Fruit fly (Drosophila melanogaster) whole organism, wandering third instar larva: Measurements from ENCODE around the gene Lint-O.

ENCODE experiments used
- Abd-B ChIP-seq: fragments of >200 bp; optimal IDR thresholded peaks from 2 replicates; lab custom pipeline; 2017; ENCODE audit warnings: missing biosample characterization, missing genetic modification characterization
- CrebA ChIP-seq: fragments of 200-800 bp; sonication (Bioruptor generic); optimal IDR thresholded peaks from 2 replicates; lab custom pipeline; 2016; ENCODE audit warnings: missing biosample characterization, mild to moderate bottlenecking, missing genetic modification characterization, borderline replicate concordance
- Dfd ChIP-seq: fragments of >200 bp; optimal IDR thresholded peaks from 2 replicates; lab custom pipeline; 2017; ENCODE audit warnings: missing biosample characterization, missing genetic modification characterization
- Jra ChIP-seq: sonication (Bioruptor generic); optimal IDR thresholded peaks from 2 replicates; lab custom pipeline; 2016; ENCODE audit warnings: missing biosample characterization, missing genetic modification characterization
- Myc ChIP-seq: fragments of >200 bp; optimal IDR thresholded peaks from 2 replicates; lab custom pipeline; 2017
- br ChIP-seq: fragments of 200-800 bp; sonication (Bioruptor generic); optimal IDR thresholded peaks from 2 replicates; lab custom pipeline; 2016; ENCODE audit warnings: missing biosample characterization, missing genetic modification characterization
- brk ChIP-seq: fragments of 200-800 bp; sonication (Bioruptor generic); optimal IDR thresholded peaks from 2 replicates; lab custom pipeline; 2016; ENCODE audit warnings: missing biosample characterization, mild to moderate bottlenecking, missing genetic modification characterization
- dmrt93B ChIP-seq: fragments of 200-800 bp; sonication (Bioruptor generic); optimal IDR thresholded peaks from 2 replicates; lab custom pipeline; 2018; ENCODE audit warnings: missing biosample characterization, mild to moderate bottlenecking, missing genetic modification characterization
- h ChIP-seq: fragments of 200-800 bp; sonication (Bioruptor generic); optimal IDR thresholded peaks from 3 replicates; lab custom pipeline; 2016; ENCODE audit warnings: missing biosample characterization, mild to moderate bottlenecking, missing genetic modification characterization
- pan ChIP-seq: fragments of >200 bp; optimal IDR thresholded peaks from 2 replicates; lab custom pipeline; 2017
- usp ChIP-seq: fragments of >200 bp; optimal IDR thresholded peaks from 2 replicates; lab custom pipeline; 2017; ENCODE audit warnings: missing biosample characterization, missing genetic modification characterization
- woc ChIP-seq: sonication (Bioruptor generic); optimal IDR thresholded peaks from 2 replicates; lab custom pipeline; 2016; ENCODE audit warnings: missing biosample characterization, mild to moderate bottlenecking, missing genetic modification characterization

The Lint-O gene

DNA sequence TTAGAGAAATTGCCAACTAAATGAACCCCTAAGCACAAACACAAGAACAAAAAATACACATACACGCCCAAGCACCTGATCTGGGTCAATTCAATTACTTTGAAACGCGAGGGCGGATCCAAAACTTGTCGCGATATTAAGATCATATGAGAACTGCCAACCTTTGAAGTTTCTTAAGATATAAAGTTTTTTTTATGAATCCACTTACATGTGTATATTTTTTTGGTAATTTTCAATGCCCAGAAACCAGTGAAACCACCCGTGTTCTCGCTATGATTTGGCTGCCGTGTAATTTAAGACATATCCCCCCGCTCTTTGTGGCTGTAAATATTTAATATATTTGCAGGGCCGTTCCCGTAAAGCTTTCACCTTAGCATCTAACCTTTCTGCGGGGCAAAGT lies 51.2 kb downstream of the Lint-O start:
- no peak for TF ChIP-seq Myc (lab: Kevin White, UChicago)
- no peak for TF ChIP-seq pan (lab: Kevin White, UChicago)
- no peak for TF ChIP-seq br (GFP tag; lab: Kevin White, UChicago)
- TF ChIP-seq woc = no peak
- TF ChIP-seq brk (GFP tag; lab: Kevin White, UChicago) = no peak
- TF ChIP-seq Dfd = no peak
- TF ChIP-seq CrebA (GFP tag; lab: Kevin White, UChicago) = no peak
- no peak for TF ChIP-seq h
- TF ChIP-seq Jra (GFP tag; lab: Kevin White, UChicago) = no peak
- no peak for TF ChIP-seq usp (GFP tag; lab: Kevin White, UChicago)
- no peak for TF ChIP-seq dmrt93B (GFP tag; lab: Kevin White, UChicago)
- no peak for TF ChIP-seq Abd-B (GFP tag; lab: Kevin White, UChicago)
